Fruit fly (Drosophila melanogaster) whole organism, embryonic: ENCODE results near the gene superdeath.
A peak's percentile ranks its signal among the peaks of the same experiment; 100 is the strongest.

Experiments used
- CG11398 ChIP-seq: fragments of 200-800 bp; sonication (Bioruptor generic); optimal IDR thresholded peaks from 2 replicates; lab custom pipeline; 2016; ENCODE audit warnings: missing biosample characterization, missing genetic modification characterization
- CG31365 ChIP-seq: fragments of 200-800 bp; sonication (Bioruptor generic); optimal IDR thresholded peaks from 2 replicates; lab custom pipeline; 2018; ENCODE audit warnings: missing biosample characterization, mild to moderate bottlenecking, missing genetic modification characterization
- CG34376 ChIP-seq: fragments of 200-800 bp; sonication (Bioruptor generic); optimal IDR thresholded peaks from 2 replicates; lab custom pipeline; 2018; ENCODE audit warnings: missing biosample characterization, mild to moderate bottlenecking, missing genetic modification characterization
- CoRest ChIP-seq: fragments of 200-800 bp; sonication (Bioruptor generic); optimal IDR thresholded peaks from 3 replicates; lab custom pipeline; 2018; ENCODE audit warnings: missing biosample characterization, mild to moderate bottlenecking, missing genetic modification characterization, moderate library complexity
- Max ChIP-seq: fragments of 200-800 bp; sonication (Bioruptor generic); optimal IDR thresholded peaks from 2 replicates; lab custom pipeline; 2016; ENCODE audit warnings: missing biosample characterization, mild to moderate bottlenecking, missing genetic modification characterization
- NC2β ChIP-seq: fragments of 200-800 bp; sonication (Bioruptor generic); optimal IDR thresholded peaks from 2 replicates; lab custom pipeline; 2016; ENCODE audit warnings: missing biosample characterization, missing genetic modification characterization
- cad ChIP-seq: fragments of >200 bp; optimal IDR thresholded peaks from 2 replicates; lab custom pipeline; 2017; ENCODE audit warnings: missing biosample characterization, missing genetic modification characterization
- hkb ChIP-seq, 2 experiments: fragments of 200-800 bp in 1 of 2; fragments of >200 bp in 1 of 2; sonication (Bioruptor generic) in 1 of 2; IDR thresholded peaks in 1 of 2; optimal IDR thresholded peaks in 1 of 2; 2 replicates each; pipeline versions ENCODE4 v1.3.6 to Lab custom; 2017 to 2022; ENCODE audit warnings: missing biosample characterization in 1 of 2, missing genetic modification characterization in 1 of 2
- row ChIP-seq: fragments of 200-800 bp; sonication (Bioruptor generic); IDR thresholded peaks from 3 replicates; pipeline ENCODE4 v1.3.6; 2022; ENCODE audit warnings: missing biosample characterization, missing genetic modification characterization
- run ChIP-seq: fragments of 200-800 bp; sonication (Bioruptor generic); optimal IDR thresholded peaks from 3 replicates; lab custom pipeline; 2018; ENCODE audit warnings: missing biosample characterization, mild to moderate bottlenecking, missing genetic modification characterization
- sima ChIP-seq: fragments of 200-800 bp; sonication (Bioruptor generic); optimal IDR thresholded peaks from 2 replicates; lab custom pipeline; 2016; ENCODE audit warnings: missing biosample characterization, missing genetic modification characterization
- stwl ChIP-seq: fragments of 200-800 bp; sonication (Bioruptor generic); optimal IDR thresholded peaks from 3 replicates; lab custom pipeline; 2018; ENCODE audit warnings: missing biosample characterization, mild to moderate bottlenecking, missing genetic modification characterization, moderate library complexity

DNA sequence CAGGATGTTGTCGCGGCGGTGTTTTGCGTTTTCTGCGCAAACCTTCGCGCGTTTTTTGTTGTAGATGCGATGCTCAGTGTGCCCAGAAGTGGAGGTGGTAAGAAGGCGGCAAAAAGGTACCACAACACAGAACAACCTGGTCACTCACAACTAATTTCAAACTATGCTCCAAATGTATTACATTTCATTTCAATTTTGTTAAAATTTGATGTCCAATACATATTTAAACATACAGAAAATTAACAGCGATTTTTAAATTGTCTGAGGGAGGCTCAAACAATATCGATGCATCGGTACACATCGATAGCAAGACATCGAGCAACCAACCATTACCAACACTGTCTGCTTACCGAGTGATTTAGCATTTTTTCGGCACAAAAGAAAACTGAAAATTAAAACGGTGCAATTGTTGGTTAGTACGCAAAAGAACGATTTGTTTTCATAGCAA lies 14.8 kb downstream of the superdeath start, which contains the start of the genes Slbp and Rpn2:
- TF ChIP-seq CoRest (tag; lab: Kevin White, UChicago) (peak; percentile 50), hkb (optimal IDR thresholded peaks at IDR 0.05; lab: Kevin White, UChicago) (peak; percentile 82), hkb (GFP tag; IDR thresholded peaks at IDR 0.05; lab: Robert Waterston, UW) (no peak; the same call in 1 of the 2 replicates), run (tag; lab: Kevin White, UChicago) (no peak), row (GFP tag; lab: Robert Waterston, UW) (peak; percentile 58; the same call in 2 of the 3 replicates), CG11398 (GFP tag; lab: Kevin White, UChicago) (no peak), stwl (tag; lab: Kevin White, UChicago) (peak; percentile 94), Max (GFP tag; lab: Kevin White, UChicago) (peak; percentile 43), CG34376 (GFP tag; lab: Kevin White, UChicago) (peak; percentile 61), cad (GFP tag; lab: Kevin White, UChicago) (no peak), sima (GFP tag; lab: Kevin White, UChicago) (no peak), NC2β (GFP tag; lab: Kevin White, UChicago) (peak; percentile 45), CG31365 (tag; lab: Kevin White, UChicago) (no peak)
